Worm (Caenorhabditis elegans) whole organism, L1 larva: ENCODE results near the gene lgc-5.
"Not testable (repeated sequence)": the region's sequence is repeated elsewhere in the genome, so short reads cannot be mapped to it uniquely, and the experiment has no call there.

ENCODE experiments used
- ceh-82 ChIP-seq, 3 experiments: fragments of 150-350 bp in 1 of 3; sonication (generic microtip) in 2 of 3; optimal IDR thresholded peaks; 2 replicates each; lab custom pipeline; 2014 to 2017; ENCODE audit warnings: missing biosample characterization in 3 of 3, missing genetic modification characterization in 3 of 3
- hlh-17 ChIP-seq: fragments of 200-800 bp; sonication (Bioruptor generic); optimal IDR thresholded peaks from 2 replicates; lab custom pipeline; 2018; ENCODE audit warnings: missing genetic modification characterization, mild to moderate bottlenecking, missing compliant biosample characterization, moderate library complexity, borderline replicate concordance
- ztf-11 ChIP-seq, 2 experiments: sonication (generic microtip); optimal IDR thresholded peaks; 2 replicates each; lab custom pipeline; 2016 to 2017; ENCODE audit warnings: missing genetic modification characterization in 2 of 2, missing biosample characterization in 1 of 2, missing compliant biosample characterization in 1 of 2

- not testable (repeated sequence) for TF ChIP-seq ceh-82 (tag; optimal IDR thresholded peaks at IDR 0.05; lab: Kevin White, UChicago); hlh-17 (GFP tag; lab: Kevin White, UChicago); ztf-11 (tag; optimal IDR thresholded peaks at IDR 0.05; lab: Kevin White, UChicago)
These were observed 9.6 kb downstream of the lgc-5 start, which contains the start of gene F17E9.16 for ce11 chrIV:8352036-8352435.
